Comparison of ENCODE assay signal across 1 fruit fly cellular context in genomic region chr2L:14094606-14095005, dm6.
TF ChIP-seq lines count a peak whose summit lies in the region.

No protein-coding gene starts in this region.

TF ChIP-seq in whole organism, embryonic, 481 proteins besides CTCF, POLR2A, EP300 and RAD21 (continued from another document and continues in another):
- TF ChIP-seq CG4617 (GFP tag; optimal IDR thresholded peaks at IDR 0.05; lab: Kevin White, UChicago; ENCODE audit: borderline replicate concordance) = peak; percentile 1
- no peak for TF ChIP-seq CG31224 (GFP tag; IDR thresholded peaks at IDR 0.05; lab: Robert Waterston, UW)
- peak; percentile 10 for TF ChIP-seq CG17802 (tag; optimal IDR thresholded peaks at IDR 0.05; lab: Kevin White, UChicago)
- TF ChIP-seq CG4424 (GFP tag; optimal IDR thresholded peaks at IDR 0.05; lab: Kevin White, UChicago) = no peak
- peak; percentile 17 for TF ChIP-seq az2 (GFP tag; optimal IDR thresholded peaks at IDR 0.05; lab: Kevin White, UChicago)
- no peak for TF ChIP-seq BtbVII (GFP tag; optimal IDR thresholded peaks at IDR 0.05; lab: Kevin White, UChicago)
- TF ChIP-seq CG4360 (GFP tag; IDR thresholded peaks at IDR 0.05; lab: Robert Waterston, UW) = no peak
- peak; percentile 31 for TF ChIP-seq Dip3 (GFP tag; optimal IDR thresholded peaks at IDR 0.05; lab: Kevin White, UChicago)
- TF ChIP-seq Mrtf (GFP tag; IDR thresholded peaks at IDR 0.05; lab: Robert Waterston, UW) = peak; percentile 60; the same call in 2 of the 3 replicates
- TF ChIP-seq trh (GFP tag; optimal IDR thresholded peaks at IDR 0.05; lab: Kevin White, UChicago) = no peak
- peak; percentile 37 for TF ChIP-seq Dref (GFP tag; IDR thresholded peaks at IDR 0.05; lab: Robert Waterston, UW)
- TF ChIP-seq Atf-2 (GFP tag; optimal IDR thresholded peaks at IDR 0.05; lab: Kevin White, UChicago) = peak; percentile 7
- peak; percentile 66 for TF ChIP-seq ranshi (GFP tag; IDR thresholded peaks at IDR 0.05; lab: Robert Waterston, UW)
- no peak for TF ChIP-seq slbo (GFP tag; IDR thresholded peaks at IDR 0.05; lab: Robert Waterston, UW)
- no peak for TF ChIP-seq Bteb2 (GFP tag; optimal IDR thresholded peaks at IDR 0.05; lab: Kevin White, UChicago)
- no peak for TF ChIP-seq CG11085 (GFP tag; IDR thresholded peaks at IDR 0.05; lab: Robert Waterston, UW)
- no peak; the same call in 2 of the 3 replicates for TF ChIP-seq tgo (GFP tag; IDR thresholded peaks at IDR 0.05; lab: Robert Waterston, UW)
- TF ChIP-seq CG8359 (GFP tag; optimal IDR thresholded peaks at IDR 0.05; lab: Kevin White, UChicago; ENCODE audit: borderline replicate concordance) = no peak
- TF ChIP-seq E2f2 (GFP tag; IDR thresholded peaks at IDR 0.05; lab: Robert Waterston, UW) = peak; percentile 96
- TF ChIP-seq emc (GFP tag; optimal IDR thresholded peaks at IDR 0.05; lab: Kevin White, UChicago) = no peak
- peak; percentile 67 for TF ChIP-seq sens (GFP tag; lab: Kevin White, UChicago)
- TF ChIP-seq al (GFP tag; IDR thresholded peaks at IDR 0.05; lab: Robert Waterston, UW) = peak; percentile 48
- TF ChIP-seq Camta (GFP tag; optimal IDR thresholded peaks at IDR 0.05; lab: Kevin White, UChicago) = peak; percentile 20
- peak in 1 of 2 experiments; percentile 28 for TF ChIP-seq insv (GFP tag; optimal IDR thresholded peaks at IDR 0.05; lab: Kevin White, UChicago)
- TF ChIP-seq sr (GFP tag; IDR thresholded peaks at IDR 0.05; lab: Robert Waterston, UW) = no peak
- TF ChIP-seq CHES-1-like (GFP tag; optimal IDR thresholded peaks at IDR 0.05; lab: Kevin White, UChicago) = no peak
- peak; percentile 43 for TF ChIP-seq CG1602 (GFP tag; optimal IDR thresholded peaks at IDR 0.05; lab: Kevin White, UChicago)
- peak; percentile 95 for TF ChIP-seq Ets65A (GFP tag; lab: Kevin White, UChicago)
- TF ChIP-seq row (GFP tag; IDR thresholded peaks at IDR 0.05; lab: Robert Waterston, UW) = no peak
- TF ChIP-seq chm (GFP tag; IDR thresholded peaks at IDR 0.05; lab: Robert Waterston, UW) = peak; percentile 40; the same call in 1 of the 2 replicates
- peak; percentile 26; the same call in 1 of the 2 replicates for TF ChIP-seq Ada2b (GFP tag; IDR thresholded peaks at IDR 0.05; lab: Robert Waterston, UW)
- TF ChIP-seq D19A (tag; optimal IDR thresholded peaks at IDR 0.05; lab: Kevin White, UChicago) = no peak
- TF ChIP-seq ase (GFP tag; IDR thresholded peaks at IDR 0.05; lab: Robert Waterston, UW) = no peak; the same call in 2 of the 3 replicates
- no peak for TF ChIP-seq CG13296 (GFP tag; optimal IDR thresholded peaks at IDR 0.05; lab: Kevin White, UChicago)
- TF ChIP-seq CG11093 (GFP tag; IDR thresholded peaks at IDR 0.05; lab: Robert Waterston, UW) = 0 out of 3 replicates have a peak, but pooled peaks have one; percentile 26
- 0 out of 2 replicates have a peak, but pooled peaks have one; percentile 44 for TF ChIP-seq Adf1 (GFP tag; IDR thresholded peaks at IDR 0.05; lab: Robert Waterston, UW)
- TF ChIP-seq CG16863 (GFP tag; optimal IDR thresholded peaks at IDR 0.05; lab: Kevin White, UChicago) = peak; percentile 28
- TF ChIP-seq chn (GFP tag; optimal IDR thresholded peaks at IDR 0.05; lab: Kevin White, UChicago) = peak; percentile 39
- TF ChIP-seq CG9609 (GFP tag; optimal IDR thresholded peaks at IDR 0.05; lab: Kevin White, UChicago) = peak; percentile 25
- no peak for TF ChIP-seq gsb-n (tag; optimal IDR thresholded peaks at IDR 0.05; lab: Kevin White, UChicago)
- TF ChIP-seq bab2 (GFP tag; optimal IDR thresholded peaks at IDR 0.05; lab: Kevin White, UChicago) = peak; percentile 34
- TF ChIP-seq HmgZ (tag; optimal IDR thresholded peaks at IDR 0.05; lab: Kevin White, UChicago) = no peak
- TF ChIP-seq ems (GFP tag; optimal IDR thresholded peaks at IDR 0.05; lab: Kevin White, UChicago) = peak; percentile 24
- peak; percentile 24 for TF ChIP-seq pita (GFP tag; optimal IDR thresholded peaks at IDR 0.05; lab: Kevin White, UChicago)
- TF ChIP-seq Ets97D (GFP tag; optimal IDR thresholded peaks at IDR 0.05; lab: Kevin White, UChicago) = peak; percentile 58
- peak; percentile 35 for TF ChIP-seq Hsf (GFP tag; optimal IDR thresholded peaks at IDR 0.05; lab: Kevin White, UChicago)
- TF ChIP-seq HLH3B (GFP tag; IDR thresholded peaks at IDR 0.05; lab: Robert Waterston, UW) = no peak; the same call in 1 of the 2 replicates
- no peak for TF ChIP-seq CG17186 (GFP tag; optimal IDR thresholded peaks at IDR 0.05; lab: Kevin White, UChicago)
- no peak for TF ChIP-seq peb (GFP tag; IDR thresholded peaks at IDR 0.05; lab: Robert Waterston, UW)
- peak; percentile 26 for TF ChIP-seq B-H2 (GFP tag; optimal IDR thresholded peaks at IDR 0.05; lab: Kevin White, UChicago)
- no peak; the same call in 2 of the 3 replicates for TF ChIP-seq H15 (GFP tag; IDR thresholded peaks at IDR 0.05; lab: Robert Waterston, UW)
- peak; percentile 50; the same call in 1 of the 2 replicates for TF ChIP-seq bbx (GFP tag; IDR thresholded peaks at IDR 0.05; lab: Robert Waterston, UW; ENCODE audit: partially characterized antibody)
- no peak for TF ChIP-seq tap (tag; optimal IDR thresholded peaks at IDR 0.05; lab: Kevin White, UChicago)
- TF ChIP-seq tin (GFP tag; optimal IDR thresholded peaks at IDR 0.05; lab: Kevin White, UChicago) = peak; percentile 72
- peak; percentile 35 for TF ChIP-seq ind (GFP tag; optimal IDR thresholded peaks at IDR 0.05; lab: Kevin White, UChicago)
- TF ChIP-seq abd-A (tag; optimal IDR thresholded peaks at IDR 0.05; lab: Kevin White, UChicago) = no peak
- no peak for TF ChIP-seq CG2889 (GFP tag; IDR thresholded peaks at IDR 0.05; lab: Robert Waterston, UW)
- no peak for TF ChIP-seq MESR4 (GFP tag; optimal IDR thresholded peaks at IDR 0.05; lab: Kevin White, UChicago)
- no peak for TF ChIP-seq MBD-R2 (GFP tag; IDR thresholded peaks at IDR 0.05; lab: Robert Waterston, UW)
- no peak for TF ChIP-seq bcd (GFP tag; optimal IDR thresholded peaks at IDR 0.05; lab: Kevin White, UChicago)
- no peak for TF ChIP-seq Mes4 (GFP tag; optimal IDR thresholded peaks at IDR 0.05; lab: Kevin White, UChicago)
- TF ChIP-seq CG17612 (GFP tag; IDR thresholded peaks at IDR 0.05; lab: Robert Waterston, UW) = peak; percentile 5; the same call in 1 of the 2 replicates
- TF ChIP-seq caup (GFP tag; optimal IDR thresholded peaks at IDR 0.05; lab: Kevin White, UChicago; ENCODE audit: severe bottlenecking) = peak; percentile 40
- TF ChIP-seq CG13287 (GFP tag; IDR thresholded peaks at IDR 0.05; lab: Robert Waterston, UW; ENCODE audit: partially characterized antibody) = peak; percentile 65; the same call in 1 of the 2 replicates
- peak; percentile 16; the same call in 1 of the 3 replicates for TF ChIP-seq croc (GFP tag; conservative IDR thresholded peaks at IDR 0.05; lab: Robert Waterston, UW)
- TF ChIP-seq Gsc (GFP tag; IDR thresholded peaks at IDR 0.05; lab: Robert Waterston, UW) = no peak
- peak; percentile 61 for TF ChIP-seq CG9876 (GFP tag; optimal IDR thresholded peaks at IDR 0.05; lab: Kevin White, UChicago)
- TF ChIP-seq CG31441 (GFP tag; IDR thresholded peaks at IDR 0.05; lab: Robert Waterston, UW) = no peak
- no peak for TF ChIP-seq sd (tag; optimal IDR thresholded peaks at IDR 0.05; lab: Kevin White, UChicago)
- TF ChIP-seq crc (GFP tag; optimal IDR thresholded peaks at IDR 0.05; lab: Kevin White, UChicago) = no peak
- TF ChIP-seq PHDP (tag; optimal IDR thresholded peaks at IDR 0.05; lab: Kevin White, UChicago) = no peak
- peak; percentile 54 for TF ChIP-seq zfh2 (GFP tag; optimal IDR thresholded peaks at IDR 0.05; lab: Kevin White, UChicago)
- TF ChIP-seq CG10267 (tag; optimal IDR thresholded peaks at IDR 0.05; lab: Kevin White, UChicago) = peak; percentile 91
- no peak for TF ChIP-seq fd102C (GFP tag; optimal IDR thresholded peaks at IDR 0.05; lab: Kevin White, UChicago)
- TF ChIP-seq pzg (GFP tag; optimal IDR thresholded peaks at IDR 0.05; lab: Kevin White, UChicago) = peak; percentile 55
- TF ChIP-seq chif (GFP tag; optimal IDR thresholded peaks at IDR 0.05; lab: Kevin White, UChicago) = peak in 1 of 2 experiments; percentile 53
- peak; percentile 0 for TF ChIP-seq CoRest (tag; optimal IDR thresholded peaks at IDR 0.05; lab: Kevin White, UChicago)
- TF ChIP-seq repo (GFP tag; optimal IDR thresholded peaks at IDR 0.05; lab: Kevin White, UChicago) = peak; percentile 55
- peak; percentile 0 to 8 for TF ChIP-seq Pdp1 (GFP tag; optimal IDR thresholded peaks at IDR 0.05; lab: Kevin White, UChicago)
- no peak for TF ChIP-seq CG2129 (GFP tag; IDR thresholded peaks at IDR 0.05; lab: Robert Waterston, UW; ENCODE audit: partially characterized antibody)
- peak; percentile 22 for TF ChIP-seq maf-S (GFP tag; optimal IDR thresholded peaks at IDR 0.05; lab: Kevin White, UChicago)
- peak; percentile 2 for TF ChIP-seq slou (GFP tag; optimal IDR thresholded peaks at IDR 0.05; lab: Kevin White, UChicago)
- no peak for TF ChIP-seq Ssrp (tag; optimal IDR thresholded peaks at IDR 0.05; lab: Kevin White, UChicago)
- no peak for TF ChIP-seq dimm (GFP tag; IDR thresholded peaks at IDR 0.05; lab: Robert Waterston, UW)
- peak; percentile 2 for TF ChIP-seq CG1647 (GFP tag; optimal IDR thresholded peaks at IDR 0.05; lab: Kevin White, UChicago)
- no peak; the same call in 1 of the 3 replicates for TF ChIP-seq CG34422 (GFP tag; IDR thresholded peaks at IDR 0.05; lab: Robert Waterston, UW)
- TF ChIP-seq CG11504 (tag; optimal IDR thresholded peaks at IDR 0.05; lab: Kevin White, UChicago) = no peak
- TF ChIP-seq prd (optimal IDR thresholded peaks at IDR 0.05; lab: Kevin White, UChicago) = peak in 1 of 2 experiments; percentile 79
- TF ChIP-seq prd (GFP tag; IDR thresholded peaks at IDR 0.05; lab: Robert Waterston, UW) = no peak
- no peak for TF ChIP-seq tio (GFP tag; optimal IDR thresholded peaks at IDR 0.05; lab: Kevin White, UChicago)
- peak; percentile 25 for TF ChIP-seq pum (GFP tag; optimal IDR thresholded peaks at IDR 0.05; lab: Kevin White, UChicago)
- no peak for TF ChIP-seq CG2202 (tag; optimal IDR thresholded peaks at IDR 0.05; lab: Kevin White, UChicago)
- TF ChIP-seq CG7271 (tag; optimal IDR thresholded peaks at IDR 0.05; lab: Kevin White, UChicago) = no peak
- TF ChIP-seq ato (GFP tag; IDR thresholded peaks at IDR 0.05; lab: Robert Waterston, UW; ENCODE audit: partially characterized antibody) = no peak; the same call in 1 of the 2 replicates
- TF ChIP-seq chinmo (GFP tag; IDR thresholded peaks at IDR 0.05; lab: Robert Waterston, UW; ENCODE audit: partially characterized antibody) = no peak
- peak; percentile 56 for TF ChIP-seq CG12942 (GFP tag; optimal IDR thresholded peaks at IDR 0.05; lab: Kevin White, UChicago)
- TF ChIP-seq CG13624 (GFP tag; optimal IDR thresholded peaks at IDR 0.05; lab: Kevin White, UChicago) = peak; percentile 39
- TF ChIP-seq Jarid2 (GFP tag; optimal IDR thresholded peaks at IDR 0.05; lab: Kevin White, UChicago) = no peak
- no peak for TF ChIP-seq CG32767 (GFP tag; IDR thresholded peaks at IDR 0.05; lab: Robert Waterston, UW)
- peak; percentile 18 for TF ChIP-seq jumu (GFP tag; optimal IDR thresholded peaks at IDR 0.05; lab: Kevin White, UChicago)
- peak; percentile 75 for TF ChIP-seq CG6791 (GFP tag; IDR thresholded peaks at IDR 0.05; lab: Robert Waterston, UW; ENCODE audit: partially characterized antibody)
- no peak for TF ChIP-seq Med (GFP tag; lab: Kevin White, UChicago)
- peak; percentile 66; the same call in 1 of the 3 replicates for TF ChIP-seq zfh1 (GFP tag; IDR thresholded peaks at IDR 0.05; lab: Robert Waterston, UW)
- TF ChIP-seq CG18619 (GFP tag; optimal IDR thresholded peaks at IDR 0.05; lab: Kevin White, UChicago) = no peak
- no peak for TF ChIP-seq Sox102F (GFP tag; optimal IDR thresholded peaks at IDR 0.05; lab: Kevin White, UChicago)
- TF ChIP-seq Dfd (GFP tag; optimal IDR thresholded peaks at IDR 0.05; lab: Kevin White, UChicago) = no peak
- TF ChIP-seq kay (GFP tag; optimal IDR thresholded peaks at IDR 0.05; lab: Kevin White, UChicago) = no peak
- no peak for TF ChIP-seq sisA (GFP tag; IDR thresholded peaks at IDR 0.05; lab: Robert Waterston, UW)
- TF ChIP-seq sug (tag; optimal IDR thresholded peaks at IDR 0.05; lab: Kevin White, UChicago) = no peak
- no peak for TF ChIP-seq Spps (tag; optimal IDR thresholded peaks at IDR 0.05; lab: Kevin White, UChicago)
- no peak for TF ChIP-seq CG6654 (GFP tag; optimal IDR thresholded peaks at IDR 0.05; lab: Kevin White, UChicago)
- TF ChIP-seq CG7745 (tag; optimal IDR thresholded peaks at IDR 0.05; lab: Kevin White, UChicago) = no peak
- TF ChIP-seq pnt (GFP tag; optimal IDR thresholded peaks at IDR 0.05; lab: Kevin White, UChicago) = peak; percentile 4
- no peak for TF ChIP-seq CG6272 (GFP tag; IDR thresholded peaks at IDR 0.05; lab: Robert Waterston, UW)
- TF ChIP-seq CG5953 (GFP tag; IDR thresholded peaks at IDR 0.05; lab: Robert Waterston, UW) = no peak
- peak; percentile 59 for TF ChIP-seq HLH54F (GFP tag; optimal IDR thresholded peaks at IDR 0.05; lab: Kevin White, UChicago)
- TF ChIP-seq sqz (GFP tag; optimal IDR thresholded peaks at IDR 0.05; lab: Kevin White, UChicago) = no peak
- peak; percentile 17 for TF ChIP-seq p53 (GFP tag; optimal IDR thresholded peaks at IDR 0.05; lab: Kevin White, UChicago)
- TF ChIP-seq bigmax (GFP tag; optimal IDR thresholded peaks at IDR 0.05; lab: Kevin White, UChicago) = no peak
- TF ChIP-seq pan (optimal IDR thresholded peaks at IDR 0.05; lab: Kevin White, UChicago) = no peak
- no peak for TF ChIP-seq pan (GFP tag; optimal IDR thresholded peaks at IDR 0.05 in 1 of 2, IDR thresholded peaks at IDR 0.05 in 1 of 2)
- TF ChIP-seq z (GFP tag; IDR thresholded peaks at IDR 0.05; lab: Robert Waterston, UW) = no peak
- TF ChIP-seq CG7928 (GFP tag; optimal IDR thresholded peaks at IDR 0.05; lab: Kevin White, UChicago) = no peak
- TF ChIP-seq lbe (GFP tag; optimal IDR thresholded peaks at IDR 0.05; lab: Kevin White, UChicago) = no peak
- peak; percentile 54 for TF ChIP-seq NfI (GFP tag; optimal IDR thresholded peaks at IDR 0.05; lab: Kevin White, UChicago)
- no peak for TF ChIP-seq GATAe (GFP tag; conservative IDR thresholded peaks at IDR 0.05; lab: Robert Waterston, UW)
- no peak for TF ChIP-seq CG8478 (optimal IDR thresholded peaks at IDR 0.05; lab: Kevin White, UChicago)
- no peak for TF ChIP-seq nau (GFP tag; optimal IDR thresholded peaks at IDR 0.05; lab: Kevin White, UChicago)
- no peak for TF ChIP-seq dmrt11E (tag; optimal IDR thresholded peaks at IDR 0.05; lab: Kevin White, UChicago)
- TF ChIP-seq CG3847 (GFP tag; IDR thresholded peaks at IDR 0.05; lab: Robert Waterston, UW) = peak; percentile 89
- TF ChIP-seq Asciz (GFP tag; optimal IDR thresholded peaks at IDR 0.05; lab: Kevin White, UChicago) = no peak
- no peak for TF ChIP-seq dan (GFP tag; IDR thresholded peaks at IDR 0.05; lab: Robert Waterston, UW)
- TF ChIP-seq klu (GFP tag; IDR thresholded peaks at IDR 0.05; lab: Robert Waterston, UW) = no peak; the same call in 1 of the 2 replicates
